Fruit fly (Drosophila melanogaster) whole organism, embryonic: ENCODE measurements around the gene RpS29.

Source experiments
- ATbp ChIP-seq: fragments of 200-800 bp; sonication (Bioruptor generic); optimal IDR thresholded peaks from 2 replicates; lab custom pipeline; 2017; ENCODE audit warnings: missing biosample characterization, mild to moderate bottlenecking, missing genetic modification characterization, missing genetic modification reagents
- Adf1 ChIP-seq: fragments of 200-800 bp; sonication (Bioruptor generic); IDR thresholded peaks from 2 replicates; pipeline ENCODE4 v1.3.6; 2022; ENCODE audit warnings: missing biosample characterization, missing genetic modification characterization
- Atf-2 ChIP-seq: fragments of 200-800 bp; sonication (Bioruptor generic); optimal IDR thresholded peaks from 2 replicates; lab custom pipeline; 2016; ENCODE audit warnings: missing biosample characterization, missing genetic modification characterization
- CG10267 ChIP-seq: fragments of 200-800 bp; sonication (Bioruptor generic); optimal IDR thresholded peaks from 2 replicates; lab custom pipeline; 2018; ENCODE audit warnings: missing biosample characterization, mild to moderate bottlenecking, missing genetic modification characterization, moderate library complexity
- CG10321 ChIP-seq: fragments of 200-800 bp; sonication (Bioruptor generic); IDR thresholded peaks from 2 replicates; pipeline ENCODE4 v1.3.6; 2022; ENCODE audit warnings: missing biosample characterization, missing genetic modification characterization
- CG10431 ChIP-seq: fragments of 200-800 bp; sonication (Bioruptor generic); optimal IDR thresholded peaks from 3 replicates; lab custom pipeline; 2018; ENCODE audit warnings: missing biosample characterization, mild to moderate bottlenecking, missing genetic modification characterization
- CG11093 ChIP-seq: fragments of 200-800 bp; sonication (Bioruptor generic); IDR thresholded peaks from 3 replicates; pipeline ENCODE4 v1.3.6; 2022; ENCODE audit warnings: missing biosample characterization, missing genetic modification characterization
- CG11247 ChIP-seq: fragments of 200-800 bp; sonication (Bioruptor generic); IDR thresholded peaks from 2 replicates; pipeline ENCODE4 v1.3.6; 2022; ENCODE audit warnings: missing biosample characterization, missing genetic modification characterization
- CG13296 ChIP-seq: fragments of 200-800 bp; sonication (Bioruptor generic); optimal IDR thresholded peaks from 3 replicates; lab custom pipeline; 2018; ENCODE audit warnings: missing biosample characterization, mild to moderate bottlenecking, missing genetic modification characterization
- CG17568 ChIP-seq: fragments of 200-800 bp; sonication (Bioruptor generic); optimal IDR thresholded peaks from 2 replicates; lab custom pipeline; 2018; ENCODE audit warnings: missing biosample characterization, mild to moderate bottlenecking, missing genetic modification characterization, moderate library complexity
- CG18476 ChIP-seq: fragments of 200-800 bp; sonication (Bioruptor generic); optimal IDR thresholded peaks from 2 replicates; lab custom pipeline; 2016; ENCODE audit warnings: missing biosample characterization, mild to moderate bottlenecking, missing genetic modification characterization
- CG32772 ChIP-seq: fragments of 200-800 bp; sonication (Bioruptor generic); IDR thresholded peaks from 2 replicates; pipeline ENCODE4 v1.3.6; 2022; ENCODE audit warnings: missing biosample characterization, missing genetic modification characterization
- CG33213 ChIP-seq: fragments of 200-800 bp; sonication (Bioruptor generic); optimal IDR thresholded peaks from 3 replicates; lab custom pipeline; 2016; ENCODE audit warnings: missing biosample characterization, missing genetic modification characterization
- CG34422 ChIP-seq: fragments of 200-800 bp; sonication (Bioruptor generic); IDR thresholded peaks from 3 replicates; pipeline ENCODE4 v1.3.6; 2022; ENCODE audit warnings: missing biosample characterization, missing genetic modification characterization
- CG3726 ChIP-seq: fragments of 200-800 bp; sonication (Bioruptor generic); IDR thresholded peaks from 3 replicates; pipeline ENCODE4, ENCODE4 v1.3.6; 2022; ENCODE audit warnings: missing biosample characterization, missing genetic modification characterization
- CG6813 ChIP-seq: fragments of 200-800 bp; sonication (Bioruptor generic); optimal IDR thresholded peaks from 2 replicates; lab custom pipeline; 2017; ENCODE audit warnings: missing biosample characterization, missing genetic modification characterization, mild to moderate bottlenecking, moderate library complexity, missing genetic modification reagents
- CG7928 ChIP-seq: fragments of 200-800 bp; sonication (Bioruptor generic); optimal IDR thresholded peaks from 2 replicates; lab custom pipeline; 2017; ENCODE audit warnings: missing biosample characterization, mild to moderate bottlenecking, missing genetic modification characterization
- CG8089 ChIP-seq: fragments of 200-800 bp; sonication (Bioruptor generic); optimal IDR thresholded peaks from 3 replicates; lab custom pipeline; 2016; ENCODE audit warnings: missing biosample characterization, missing genetic modification characterization
- CG8478 ChIP-seq: fragments of >200 bp; optimal IDR thresholded peaks from 2 replicates; lab custom pipeline; 2018
- CG8944 ChIP-seq: fragments of 200-800 bp; sonication (Bioruptor generic); optimal IDR thresholded peaks from 3 replicates; lab custom pipeline; 2016; ENCODE audit warnings: missing biosample characterization, missing genetic modification characterization
- Dfd ChIP-seq, 2 experiments: fragments of >200 bp; optimal IDR thresholded peaks; 2 replicates each; lab custom pipeline; 2017; ENCODE audit warnings: missing biosample characterization in 2 of 2, missing genetic modification characterization in 2 of 2
- Dip2 ChIP-seq: fragments of 200-800 bp; sonication (Bioruptor generic); IDR thresholded peaks from 2 replicates; pipeline ENCODE4 v1.3.6; 2022; ENCODE audit warnings: missing biosample characterization, missing genetic modification characterization
- Elba2 ChIP-seq: fragments of 200-800 bp; sonication (Bioruptor generic); optimal IDR thresholded peaks from 3 replicates; lab custom pipeline; 2016; ENCODE audit warnings: missing biosample characterization, missing genetic modification characterization
- Fer1 ChIP-seq: fragments of 200-800 bp; sonication (Bioruptor generic); optimal IDR thresholded peaks from 2 replicates; lab custom pipeline; 2017; ENCODE audit warnings: missing biosample characterization, mild to moderate bottlenecking, missing genetic modification characterization
- HLH3B ChIP-seq: fragments of 200-800 bp; sonication (Bioruptor generic); IDR thresholded peaks from 2 replicates; pipeline ENCODE4 v1.3.6; 2022; ENCODE audit warnings: missing biosample characterization, missing genetic modification characterization
- Hey ChIP-seq: fragments of 200-800 bp; sonication (Bioruptor generic); optimal IDR thresholded peaks from 3 replicates; lab custom pipeline; 2018; ENCODE audit warnings: missing biosample characterization, mild to moderate bottlenecking, missing genetic modification characterization
- Meics ChIP-seq: fragments of 200-800 bp; sonication (Bioruptor generic); optimal IDR thresholded peaks from 2 replicates; lab custom pipeline; 2017; ENCODE audit warnings: missing biosample characterization, mild to moderate bottlenecking, missing genetic modification characterization
- NC2β ChIP-seq: fragments of 200-800 bp; sonication (Bioruptor generic); optimal IDR thresholded peaks from 2 replicates; lab custom pipeline; 2016; ENCODE audit warnings: missing biosample characterization, missing genetic modification characterization
- Oaz ChIP-seq: fragments of 200-800 bp; sonication (Bioruptor generic); IDR thresholded peaks from 2 replicates; pipeline ENCODE4 v1.3.6; 2022; ENCODE audit warnings: missing biosample characterization, missing genetic modification characterization
- Oli ChIP-seq: fragments of 200-800 bp; sonication (Bioruptor generic); optimal IDR thresholded peaks from 2 replicates; lab custom pipeline; 2018; ENCODE audit warnings: missing biosample characterization, mild to moderate bottlenecking, missing genetic modification characterization, moderate library complexity
- Six4 ChIP-seq: fragments of 200-800 bp; sonication (Bioruptor generic); optimal IDR thresholded peaks from 2 replicates; lab custom pipeline; 2016; ENCODE audit warnings: missing biosample characterization, missing genetic modification characterization
- bcd ChIP-seq: fragments of 200-800 bp; sonication (Bioruptor generic); optimal IDR thresholded peaks from 2 replicates; lab custom pipeline; 2017; ENCODE audit warnings: missing biosample characterization, mild to moderate bottlenecking, missing genetic modification characterization
- chn ChIP-seq: fragments of 200-800 bp; sonication (Bioruptor generic); optimal IDR thresholded peaks from 2 replicates; lab custom pipeline; 2016; ENCODE audit warnings: missing biosample characterization, missing genetic modification characterization
- dmrt11E ChIP-seq: fragments of 200-800 bp; sonication (Bioruptor generic); optimal IDR thresholded peaks from 3 replicates; lab custom pipeline; 2018; ENCODE audit warnings: missing biosample characterization, mild to moderate bottlenecking, missing genetic modification characterization, moderate library complexity
- eve ChIP-seq, 2 experiments: fragments of >200 bp; optimal IDR thresholded peaks; 2 replicates each; lab custom pipeline; 2017; ENCODE audit warnings: missing biosample characterization in 2 of 2, missing genetic modification characterization in 2 of 2
- fd96Cb ChIP-seq: fragments of 200-800 bp; sonication (Bioruptor generic); optimal IDR thresholded peaks from 2 replicates; lab custom pipeline; 2018; ENCODE audit warnings: missing biosample characterization, mild to moderate bottlenecking, missing genetic modification characterization, moderate library complexity
- gem ChIP-seq: fragments of 200-800 bp; sonication (Bioruptor generic); optimal IDR thresholded peaks from 2 replicates; lab custom pipeline; 2019; ENCODE audit warnings: missing biosample characterization, mild to moderate bottlenecking, missing genetic modification characterization, moderate library complexity
- maf-S ChIP-seq: fragments of 200-800 bp; sonication (Bioruptor generic); optimal IDR thresholded peaks from 2 replicates; lab custom pipeline; 2016; ENCODE audit warnings: missing biosample characterization, missing genetic modification characterization
- mirr ChIP-seq: fragments of 200-800 bp; sonication (Bioruptor generic); optimal IDR thresholded peaks from 3 replicates; lab custom pipeline; 2018; ENCODE audit warnings: missing biosample characterization, mild to moderate bottlenecking, missing genetic modification characterization
- otp ChIP-seq: fragments of 200-800 bp; sonication (Bioruptor generic); IDR thresholded peaks from 3 replicates; pipeline ENCODE4, ENCODE4 v1.3.6; 2022; ENCODE audit warnings: missing biosample characterization, missing genetic modification characterization
- pb ChIP-seq: fragments of 200-800 bp; sonication (Bioruptor generic); optimal IDR thresholded peaks from 3 replicates; lab custom pipeline; 2016; ENCODE audit warnings: missing biosample characterization, missing genetic modification characterization
- pho ChIP-seq: fragments of 200-800 bp; sonication (Bioruptor generic); optimal IDR thresholded peaks from 2 replicates; lab custom pipeline; 2016; ENCODE audit warnings: missing biosample characterization, missing genetic modification characterization
- pita ChIP-seq: fragments of 200-800 bp; sonication (Bioruptor generic); optimal IDR thresholded peaks from 2 replicates; lab custom pipeline; 2017; ENCODE audit warnings: missing biosample characterization, mild to moderate bottlenecking, missing genetic modification characterization
- run ChIP-seq: fragments of 200-800 bp; sonication (Bioruptor generic); optimal IDR thresholded peaks from 3 replicates; lab custom pipeline; 2018; ENCODE audit warnings: missing biosample characterization, mild to moderate bottlenecking, missing genetic modification characterization
- sens-2 ChIP-seq: fragments of 200-800 bp; sonication (Bioruptor generic); IDR thresholded peaks from 2 replicates; pipeline ENCODE4 v1.3.6; 2022; ENCODE audit warnings: missing biosample characterization, missing genetic modification characterization
- ssp ChIP-seq: fragments of 200-800 bp; sonication (Bioruptor generic); IDR thresholded peaks from 2 replicates; pipeline ENCODE4 v1.3.6; 2022; ENCODE audit warnings: missing biosample characterization, missing genetic modification characterization
- vnd ChIP-seq: fragments of 200-800 bp; sonication (Bioruptor generic); IDR thresholded peaks from 3 replicates; pipeline ENCODE4 v1.3.6; 2022; ENCODE audit warnings: missing biosample characterization, missing genetic modification characterization; ENCODE audit not compliant: partially characterized antibody
- wor ChIP-seq: fragments of 200-800 bp; sonication (Bioruptor generic); IDR thresholded peaks from 2 replicates; pipeline ENCODE4 v1.3.6; 2022; ENCODE audit warnings: missing biosample characterization, missing genetic modification characterization
- z ChIP-seq: fragments of 200-800 bp; sonication (Bioruptor generic); IDR thresholded peaks from 3 replicates; pipeline ENCODE4 v1.3.6; 2022; ENCODE audit warnings: missing biosample characterization, missing genetic modification characterization

RpS29 gene

DNA sequence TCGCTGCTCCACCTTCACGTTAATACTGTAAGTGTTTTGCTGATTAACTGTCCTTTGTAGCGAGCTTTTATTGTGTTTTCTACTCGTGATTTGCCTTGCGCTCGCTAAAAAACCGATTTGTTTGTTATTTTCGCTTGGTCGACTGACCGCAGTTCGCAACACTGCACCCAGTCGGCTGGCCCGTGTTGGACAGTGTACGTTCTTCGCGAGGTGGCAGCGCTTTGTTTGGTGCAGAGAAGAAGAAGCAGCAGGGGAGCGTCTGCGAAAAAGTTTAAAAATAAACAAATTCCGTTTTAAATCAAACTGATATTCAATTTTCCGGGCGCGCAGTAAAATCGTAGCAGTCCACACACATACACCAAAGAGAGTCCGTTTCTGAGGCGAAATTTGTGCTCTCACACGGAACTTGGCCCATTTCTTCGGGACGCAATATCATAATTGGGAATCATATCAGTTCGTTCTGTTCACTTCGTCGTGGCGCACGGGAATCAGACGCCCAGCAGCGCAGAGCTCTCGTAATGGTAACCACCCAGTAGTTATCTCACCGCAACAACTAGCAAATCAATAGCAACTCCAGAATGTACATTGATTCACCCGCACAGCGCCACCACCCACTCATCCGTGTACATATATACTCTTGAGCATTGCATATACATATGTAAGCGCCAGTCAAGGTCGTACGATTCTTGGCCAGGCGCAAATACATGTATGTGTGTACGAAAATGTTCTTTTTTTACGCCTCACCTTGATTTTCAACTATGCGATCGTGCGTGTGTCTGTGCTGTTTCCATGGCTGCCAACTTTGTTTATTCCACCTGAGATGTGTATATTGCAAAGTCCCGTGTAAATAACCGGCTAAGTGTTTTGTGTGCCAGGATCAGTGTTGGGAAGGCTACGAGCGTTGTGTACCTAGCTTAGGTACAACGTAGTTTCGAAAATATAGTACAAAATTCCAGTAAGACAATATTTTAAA is 9.9 kb upstream of the RpS29 start, which contains the start of gene Naa80 (continued):
- TF ChIP-seq z (GFP tag; lab: Robert Waterston, UW) (no peak), run (tag; lab: Kevin White, UChicago) (no peak), ATbp (GFP tag; lab: Kevin White, UChicago) (no peak), maf-S (GFP tag; lab: Kevin White, UChicago) (peak; percentile 84), vnd (GFP tag; lab: Robert Waterston, UW) (no peak), Hey (peak; percentile 14), sens-2 (GFP tag; lab: Robert Waterston, UW) (no peak), CG8944 (peak; percentile 77), CG17568 (GFP tag; lab: Kevin White, UChicago) (no peak), CG11093 (GFP tag; lab: Robert Waterston, UW) (no peak), CG6813 (GFP tag; lab: Kevin White, UChicago) (no peak), CG32772 (GFP tag; lab: Robert Waterston, UW) (peak; percentile 24; the same call in 1 of the 2 replicates), CG8089 (peak; percentile 16), CG10321 (peak; percentile 11; the same call in 1 of the 2 replicates), HLH3B (GFP tag; lab: Robert Waterston, UW) (peak; percentile 58), Adf1 (GFP tag; lab: Robert Waterston, UW) (peak; percentile 67), chn (GFP tag; lab: Kevin White, UChicago) (peak; percentile 80), mirr (GFP tag; lab: Kevin White, UChicago) (peak; percentile 28), CG10431 (GFP tag; lab: Kevin White, UChicago) (peak; percentile 20), NC2β (peak; percentile 31), CG3726 (GFP tag; lab: Robert Waterston, UW) (no peak), bcd (peak; percentile 58), Six4 (GFP tag; lab: Kevin White, UChicago) (peak; percentile 1), CG18476 (GFP tag; lab: Kevin White, UChicago) (peak; percentile 43), Oaz (GFP tag; lab: Robert Waterston, UW) (no peak), CG33213 (GFP tag; lab: Kevin White, UChicago) (peak; percentile 57), CG8478 (no peak), Oli (tag; lab: Kevin White, UChicago) (no peak), pb (GFP tag; lab: Kevin White, UChicago) (peak; percentile 48), CG34422 (GFP tag; lab: Robert Waterston, UW) (peak; percentile 80), dmrt11E (peak; percentile 16), pita (GFP tag; lab: Kevin White, UChicago) (no peak), fd96Cb (tag; lab: Kevin White, UChicago) (no peak), gem (tag; lab: Kevin White, UChicago) (no peak), eve (GFP tag; optimal IDR thresholded peaks at IDR 0.05; lab: Kevin White, UChicago) (no peak), Atf-2 (GFP tag; lab: Kevin White, UChicago) (no peak), Elba2 (GFP tag; lab: Kevin White, UChicago) (no peak), pho (GFP tag; lab: Kevin White, UChicago) (peak; percentile 76), CG13296 (GFP tag; lab: Kevin White, UChicago) (peak; percentile 64), Meics (peak; percentile 57), ssp (GFP tag; lab: Robert Waterston, UW) (peak; percentile 41; the same call in 1 of the 2 replicates), wor (GFP tag; lab: Robert Waterston, UW) (no peak), CG7928 (peak; percentile 7), CG10267 (peak; percentile 95), otp (GFP tag; lab: Robert Waterston, UW) (0 out of 3 replicates have a peak, but pooled peaks have one; percentile 6), CG11247 (GFP tag; lab: Robert Waterston, UW) (peak; percentile 79), Dip2 (GFP tag; lab: Robert Waterston, UW) (no peak), Dfd (GFP tag; optimal IDR thresholded peaks at IDR 0.05; lab: Kevin White, UChicago) (no peak), Fer1 (GFP tag; lab: Kevin White, UChicago) (peak; percentile 62)
